Fruit fly (Drosophila melanogaster) whole organism, embryonic: ENCODE measurements around the gene ovm.
A peak's percentile ranks its signal among the peaks of the same experiment; 100 is the strongest.

Experiments
- CG10543 ChIP-seq: fragments of 200-800 bp; sonication (Bioruptor generic); optimal IDR thresholded peaks from 3 replicates; lab custom pipeline; 2017; ENCODE audit warnings: missing biosample characterization, mild to moderate bottlenecking, missing genetic modification characterization, moderate library complexity
- CG10654 ChIP-seq: fragments of 200-800 bp; sonication (Bioruptor generic); optimal IDR thresholded peaks from 2 replicates; lab custom pipeline; 2016; ENCODE audit warnings: missing biosample characterization, missing genetic modification characterization
- CG12299 ChIP-seq: fragments of 200-800 bp; sonication (Bioruptor generic); optimal IDR thresholded peaks from 2 replicates; lab custom pipeline; 2018; ENCODE audit warnings: missing biosample characterization, mild to moderate bottlenecking, missing genetic modification characterization
- CG1233 ChIP-seq: fragments of 200-800 bp; sonication (Bioruptor generic); optimal IDR thresholded peaks from 4 replicates; lab custom pipeline; 2018; ENCODE audit warnings: missing biosample characterization, mild to moderate bottlenecking, missing genetic modification characterization
- CG12769 ChIP-seq: fragments of 200-800 bp; sonication (Bioruptor generic); optimal IDR thresholded peaks from 2 replicates; lab custom pipeline; 2019; ENCODE audit warnings: missing biosample characterization, mild to moderate bottlenecking, missing genetic modification characterization, moderate library complexity
- CG13624 ChIP-seq: fragments of 200-800 bp; sonication (Bioruptor generic); optimal IDR thresholded peaks from 2 replicates; lab custom pipeline; 2016; ENCODE audit warnings: missing biosample characterization, missing genetic modification characterization
- CG14860 ChIP-seq: fragments of 200-800 bp; sonication (Bioruptor generic); IDR thresholded peaks from 3 replicates; pipeline ENCODE4 v1.3.6; 2022; ENCODE audit warnings: missing biosample characterization, missing genetic modification characterization; ENCODE audit not compliant: partially characterized antibody
- CG15696 ChIP-seq: fragments of 200-800 bp; sonication (Bioruptor generic); optimal IDR thresholded peaks from 2 replicates; lab custom pipeline; 2019; ENCODE audit warnings: missing biosample characterization, mild to moderate bottlenecking, missing genetic modification characterization, moderate library complexity
- CG17612 ChIP-seq: fragments of 200-800 bp; sonication (Bioruptor generic); IDR thresholded peaks from 2 replicates; pipeline ENCODE4 v1.3.6; 2022; ENCODE audit warnings: missing biosample characterization, missing genetic modification characterization
- CG18619 ChIP-seq: fragments of 200-800 bp; sonication (Bioruptor generic); optimal IDR thresholded peaks from 3 replicates; lab custom pipeline; 2017; ENCODE audit warnings: missing biosample characterization, mild to moderate bottlenecking, missing genetic modification characterization
- CG18764 ChIP-seq: fragments of 200-800 bp; sonication (Bioruptor generic); optimal IDR thresholded peaks from 3 replicates; lab custom pipeline; 2016; ENCODE audit warnings: missing biosample characterization, missing genetic modification characterization
- CG2116 ChIP-seq: fragments of 200-800 bp; sonication (Bioruptor generic); optimal IDR thresholded peaks from 3 replicates; lab custom pipeline; 2018; ENCODE audit warnings: missing biosample characterization, mild to moderate bottlenecking, missing genetic modification characterization
- CG3281 ChIP-seq: fragments of 200-800 bp; sonication (Bioruptor generic); optimal IDR thresholded peaks from 3 replicates; lab custom pipeline; 2017; ENCODE audit warnings: missing biosample characterization, mild to moderate bottlenecking, missing genetic modification characterization
- CG34422 ChIP-seq: fragments of 200-800 bp; sonication (Bioruptor generic); IDR thresholded peaks from 3 replicates; pipeline ENCODE4 v1.3.6; 2022; ENCODE audit warnings: missing biosample characterization, missing genetic modification characterization
- CG4617 ChIP-seq: fragments of 200-800 bp; sonication (Bioruptor generic); optimal IDR thresholded peaks from 3 replicates; lab custom pipeline; 2016; ENCODE audit warnings: missing biosample characterization, missing genetic modification characterization, borderline replicate concordance
- CG4820 ChIP-seq: fragments of 200-800 bp; sonication (Bioruptor generic); optimal IDR thresholded peaks from 3 replicates; lab custom pipeline; 2016; ENCODE audit warnings: missing biosample characterization, missing genetic modification characterization
- CG6254 ChIP-seq: fragments of 200-800 bp; sonication (Bioruptor generic); optimal IDR thresholded peaks from 3 replicates; lab custom pipeline; 2017; ENCODE audit warnings: mild to moderate bottlenecking, missing biosample characterization, missing genetic modification reagents, missing genetic modification characterization
- CG6765 ChIP-seq: fragments of 200-800 bp; sonication (Bioruptor generic); optimal IDR thresholded peaks from 3 replicates; lab custom pipeline; 2017; ENCODE audit warnings: missing biosample characterization, mild to moderate bottlenecking, missing genetic modification characterization
- CG6791 ChIP-seq: fragments of 200-800 bp; sonication (Bioruptor generic); IDR thresholded peaks from 3 replicates; pipeline ENCODE4 v1.3.6; 2022; ENCODE audit warnings: missing biosample characterization, missing genetic modification characterization; ENCODE audit not compliant: partially characterized antibody
- CG7271 ChIP-seq: fragments of 200-800 bp; sonication (Bioruptor generic); optimal IDR thresholded peaks from 2 replicates; lab custom pipeline; 2018; ENCODE audit warnings: missing biosample characterization, mild to moderate bottlenecking, missing genetic modification characterization, moderate library complexity
- CG7963 ChIP-seq: fragments of 200-800 bp; sonication (Bioruptor generic); IDR thresholded peaks from 3 replicates; pipeline ENCODE4 v1.3.6; 2022; ENCODE audit warnings: missing biosample characterization, missing genetic modification characterization; ENCODE audit not compliant: partially characterized antibody
- CG8765 ChIP-seq: fragments of 200-800 bp; sonication (Bioruptor generic); IDR thresholded peaks from 2 replicates; pipeline ENCODE4 v1.3.6; 2022; ENCODE audit warnings: missing biosample characterization, missing genetic modification characterization
- Dbx ChIP-seq: fragments of 200-800 bp; sonication (Bioruptor generic); IDR thresholded peaks from 3 replicates; pipeline ENCODE4 v1.3.6; 2022; ENCODE audit warnings: missing biosample characterization, missing genetic modification characterization
- Deaf1 ChIP-seq: fragments of 200-800 bp; optimal IDR thresholded peaks from 3 replicates; lab custom pipeline; 2019; ENCODE audit warnings: missing biosample characterization, mild to moderate bottlenecking, missing genetic modification characterization, moderate library complexity
- Dfd ChIP-seq, 2 experiments: fragments of >200 bp; optimal IDR thresholded peaks; 2 replicates each; lab custom pipeline; 2017; ENCODE audit warnings: missing biosample characterization in 2 of 2, missing genetic modification characterization in 2 of 2
- Dp ChIP-seq: fragments of 200-800 bp; sonication (Bioruptor generic); optimal IDR thresholded peaks from 2 replicates; lab custom pipeline; 2018; ENCODE audit warnings: missing biosample characterization, mild to moderate bottlenecking, missing genetic modification characterization, moderate library complexity
- HLH3B ChIP-seq: fragments of 200-800 bp; sonication (Bioruptor generic); IDR thresholded peaks from 2 replicates; pipeline ENCODE4 v1.3.6; 2022; ENCODE audit warnings: missing biosample characterization, missing genetic modification characterization
- Hey ChIP-seq: fragments of 200-800 bp; sonication (Bioruptor generic); optimal IDR thresholded peaks from 3 replicates; lab custom pipeline; 2018; ENCODE audit warnings: missing biosample characterization, mild to moderate bottlenecking, missing genetic modification characterization
- MESR4 ChIP-seq: fragments of 200-800 bp; sonication (Bioruptor generic); optimal IDR thresholded peaks from 2 replicates; lab custom pipeline; 2018; ENCODE audit warnings: missing biosample characterization, mild to moderate bottlenecking, missing genetic modification characterization, moderate library complexity
- Scr ChIP-seq: fragments of 200-800 bp; sonication (Bioruptor generic); IDR thresholded peaks from 2 replicates; pipeline ENCODE4 v1.3.6; 2022; ENCODE audit warnings: missing biosample characterization, missing genetic modification characterization; ENCODE audit not compliant: partially characterized antibody
- Sry-β ChIP-seq: fragments of 200-800 bp; sonication (Bioruptor generic); optimal IDR thresholded peaks from 2 replicates; lab custom pipeline; 2018; ENCODE audit warnings: missing biosample characterization, mild to moderate bottlenecking, missing genetic modification characterization, moderate library complexity
- Xbp1 ChIP-seq: fragments of 200-800 bp; sonication (Bioruptor generic); optimal IDR thresholded peaks from 3 replicates; lab custom pipeline; 2016; ENCODE audit warnings: missing biosample characterization, mild to moderate bottlenecking, missing genetic modification characterization
- bab2 ChIP-seq: fragments of 200-800 bp; sonication (Bioruptor generic); optimal IDR thresholded peaks from 2 replicates; lab custom pipeline; 2016; ENCODE audit warnings: missing biosample characterization, missing genetic modification characterization
- bowl ChIP-seq: fragments of 200-800 bp; sonication (Bioruptor generic); IDR thresholded peaks from 2 replicates; pipeline ENCODE4 v1.3.6; 2022; ENCODE audit warnings: missing biosample characterization, missing genetic modification characterization
- chm ChIP-seq: fragments of 200-800 bp; sonication (Bioruptor generic); IDR thresholded peaks from 2 replicates; pipeline ENCODE4 v1.3.6; 2022; ENCODE audit warnings: missing biosample characterization, missing genetic modification characterization
- crp ChIP-seq, 2 experiments: fragments of 200-800 bp; sonication (Bioruptor generic); optimal IDR thresholded peaks; 2 replicates in 1 of 2; 3 replicates in 1 of 2; lab custom pipeline; 2017; ENCODE audit warnings: missing biosample characterization in 2 of 2, missing genetic modification characterization in 2 of 2, mild to moderate bottlenecking in 1 of 2, moderate library complexity in 1 of 2
- fd3F ChIP-seq: fragments of 200-800 bp; sonication (Bioruptor generic); optimal IDR thresholded peaks from 2 replicates; lab custom pipeline; 2018; ENCODE audit warnings: missing biosample characterization, mild to moderate bottlenecking, missing genetic modification characterization, moderate library complexity
- fd64A ChIP-seq: fragments of 200-800 bp; sonication (Bioruptor generic); optimal IDR thresholded peaks from 3 replicates; lab custom pipeline; 2018; ENCODE audit warnings: missing biosample characterization, mild to moderate bottlenecking, missing genetic modification characterization
- gt ChIP-seq: fragments of 200-800 bp; sonication (Bioruptor generic); IDR thresholded peaks from 2 replicates; pipeline ENCODE4 v1.3.6; 2022; ENCODE audit warnings: missing biosample characterization, missing genetic modification characterization
- h ChIP-seq: fragments of >200 bp; optimal IDR thresholded peaks from 2 replicates; lab custom pipeline; 2017
- nerfin-2 ChIP-seq: fragments of 200-800 bp; sonication (Bioruptor generic); IDR thresholded peaks from 2 replicates; pipeline ENCODE4 v1.3.6; 2022; ENCODE audit warnings: missing biosample characterization, missing genetic modification characterization; ENCODE audit not compliant: partially characterized antibody
- nmo ChIP-seq: fragments of 200-800 bp; sonication (Bioruptor generic); optimal IDR thresholded peaks from 2 replicates; lab custom pipeline; 2018; ENCODE audit warnings: missing biosample characterization, mild to moderate bottlenecking, missing genetic modification characterization, moderate library complexity
- org-1 ChIP-seq: fragments of 200-800 bp; sonication (Bioruptor generic); optimal IDR thresholded peaks from 2 replicates; lab custom pipeline; 2017; ENCODE audit warnings: missing biosample characterization, missing genetic modification characterization
- row ChIP-seq: fragments of 200-800 bp; sonication (Bioruptor generic); IDR thresholded peaks from 3 replicates; pipeline ENCODE4 v1.3.6; 2022; ENCODE audit warnings: missing biosample characterization, missing genetic modification characterization
- stc ChIP-seq: fragments of 200-800 bp; sonication (Bioruptor generic); IDR thresholded peaks from 2 replicates; pipeline ENCODE4 v1.3.6; 2022; ENCODE audit warnings: missing biosample characterization, missing genetic modification characterization
- stwl ChIP-seq: fragments of 200-800 bp; sonication (Bioruptor generic); optimal IDR thresholded peaks from 3 replicates; lab custom pipeline; 2018; ENCODE audit warnings: missing biosample characterization, mild to moderate bottlenecking, missing genetic modification characterization, moderate library complexity
- tgo ChIP-seq: fragments of 200-800 bp; sonication (Bioruptor generic); IDR thresholded peaks from 3 replicates; pipeline ENCODE4 v1.3.6; 2022; ENCODE audit warnings: missing biosample characterization, missing genetic modification characterization
- twi ChIP-seq: fragments of 200-800 bp; optimal IDR thresholded peaks from 2 replicates; lab custom pipeline; 2019; ENCODE audit warnings: missing biosample characterization, mild to moderate bottlenecking, missing genetic modification characterization, moderate library complexity
- unc-4 ChIP-seq: fragments of 200-800 bp; sonication (Bioruptor generic); IDR thresholded peaks from 2 replicates; pipeline ENCODE4 v1.3.6; 2022; ENCODE audit warnings: missing biosample characterization, missing genetic modification characterization; ENCODE audit not compliant: partially characterized antibody
- unpg ChIP-seq: fragments of 200-800 bp; sonication (Bioruptor generic); optimal IDR thresholded peaks from 3 replicates; lab custom pipeline; 2018; ENCODE audit warnings: missing biosample characterization, mild to moderate bottlenecking, missing genetic modification characterization, moderate library complexity

The ovm gene

dm6 chr2L:106540-106939 is 34.3 kb downstream of the ovm start, which contains the start of the genes Nhe1 and Sam-S (continued):
- TF ChIP-seq fd3F (GFP tag; lab: Kevin White, UChicago) (no peak), Hey (no peak), gt (no peak), CG34422 (GFP tag; lab: Robert Waterston, UW) (no peak), CG7963 (GFP tag; lab: Robert Waterston, UW) (no peak), CG3281 (GFP tag; lab: Kevin White, UChicago) (no peak), CG4820 (no peak), Xbp1 (GFP tag; lab: Kevin White, UChicago) (no peak), crp (GFP tag; optimal IDR thresholded peaks at IDR 0.05; lab: Kevin White, UChicago) (peak in 1 of 2 experiments; percentile 78), Sry-β (no peak), CG18619 (GFP tag; lab: Kevin White, UChicago) (no peak), CG1233 (GFP tag; lab: Kevin White, UChicago) (no peak), CG17612 (GFP tag; lab: Robert Waterston, UW) (no peak), Dp (peak; percentile 83), org-1 (no peak), CG4617 (peak; percentile 38), Dfd (GFP tag; optimal IDR thresholded peaks at IDR 0.05; lab: Kevin White, UChicago) (no peak), nerfin-2 (GFP tag; lab: Robert Waterston, UW) (0 out of 2 replicates have a peak, but pooled peaks have one; percentile 39), stwl (tag; lab: Kevin White, UChicago) (peak; percentile 8), bab2 (GFP tag; lab: Kevin White, UChicago) (no peak), CG15696 (tag; lab: Kevin White, UChicago) (no peak), CG7271 (no peak), stc (GFP tag; lab: Robert Waterston, UW) (no peak), CG6254 (GFP tag; lab: Kevin White, UChicago) (no peak), Scr (GFP tag; lab: Robert Waterston, UW) (peak; percentile 14), HLH3B (GFP tag; lab: Robert Waterston, UW) (no peak), CG2116 (GFP tag; lab: Kevin White, UChicago) (peak; percentile 29), h (no peak), CG18764 (no peak), CG12769 (no peak), Deaf1 (tag; lab: Kevin White, UChicago) (no peak), bowl (GFP tag; lab: Robert Waterston, UW) (no peak), unc-4 (0 out of 2 replicates have a peak, but pooled peaks have one; percentile 35), tgo (GFP tag; lab: Robert Waterston, UW) (no peak), CG6791 (0 out of 3 replicates have a peak, but pooled peaks have one; percentile 27), CG6765 (no peak), CG12299 (tag; lab: Kevin White, UChicago) (no peak), CG14860 (no peak), CG10654 (no peak), CG8765 (GFP tag; lab: Robert Waterston, UW) (no peak), CG10543 (GFP tag; lab: Kevin White, UChicago) (no peak), unpg (no peak), twi (tag; lab: Kevin White, UChicago) (peak; percentile 15), MESR4 (peak; percentile 83), fd64A (GFP tag; lab: Kevin White, UChicago) (no peak), Dbx (GFP tag; lab: Robert Waterston, UW) (no peak), row (GFP tag; lab: Robert Waterston, UW) (no peak; the same call in 2 of the 3 replicates), chm (GFP tag; lab: Robert Waterston, UW) (no peak), nmo (no peak), CG13624 (GFP tag; lab: Kevin White, UChicago) (no peak)
